Worm (Caenorhabditis elegans): Measurements from ENCODE around the gene Y39G8B.7.
A peak's percentile ranks its signal among the peaks of the same experiment; 100 is the strongest.
"Not testable (repeated sequence)": the region's sequence is repeated elsewhere in the genome, so short reads cannot be mapped to it uniquely, and the experiment has no call there.

Y39G8B.7 gene

ce11 chrII:14032705-14033104, 37.9 kb upstream of the Y39G8B.7 start:
- no peak for TF ChIP-seq rnt-1 (tag; optimal IDR thresholded peaks at IDR 0.05)
- no peak for TF ChIP-seq pag-3 (tag; optimal IDR thresholded peaks at IDR 0.05; ENCODE audit: borderline replicate concordance)
- no peak for TF ChIP-seq ahr-1 (tag; optimal IDR thresholded peaks at IDR 0.05)
- no peak for TF ChIP-seq hlh-8 (tag; optimal IDR thresholded peaks at IDR 0.05)
- TF ChIP-seq C08G9.2 (tag; optimal IDR thresholded peaks at IDR 0.05) = no peak
- no peak for TF ChIP-seq ceh-34 (tag; optimal IDR thresholded peaks at IDR 0.05)
- no peak for TF ChIP-seq K02D7.2 (tag; optimal IDR thresholded peaks at IDR 0.05)
- TF ChIP-seq ceh-30 (tag; optimal IDR thresholded peaks at IDR 0.05) = no peak
- no peak for TF ChIP-seq ets-4 (tag; optimal IDR thresholded peaks at IDR 0.05)
- TF ChIP-seq hlh-15 (tag; optimal IDR thresholded peaks at IDR 0.05) = no peak

DNA sequence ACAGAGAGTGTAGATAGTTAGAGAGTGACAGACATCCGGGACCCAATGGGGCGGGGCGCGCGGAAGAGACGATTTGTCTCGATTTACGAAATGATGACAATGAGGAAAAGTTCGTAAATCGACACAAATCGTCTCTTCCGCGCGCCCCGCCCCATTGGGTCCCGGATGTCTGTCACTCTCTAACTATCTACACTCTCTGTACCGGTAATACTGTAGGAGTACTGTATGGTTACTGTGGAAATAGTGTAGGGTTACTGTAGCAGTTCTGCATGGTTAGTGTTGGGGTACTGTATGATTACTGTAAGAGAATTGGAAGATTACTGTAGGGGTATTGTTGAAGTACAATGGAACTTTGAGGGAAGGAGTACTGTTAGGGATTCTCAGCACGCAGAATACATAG, 26.4 kb upstream of the Y39G8B.7 start, which contains the start of gene F01D5.10:
F01D5.10 (minus strand) TSS at position 101 of the 400 bp plus-strand sequence.
- not testable (repeated sequence) for TF ChIP-seq pros-1, lim-6, npax-4 (tag; optimal IDR thresholded peaks at IDR 0.05)

DNA sequence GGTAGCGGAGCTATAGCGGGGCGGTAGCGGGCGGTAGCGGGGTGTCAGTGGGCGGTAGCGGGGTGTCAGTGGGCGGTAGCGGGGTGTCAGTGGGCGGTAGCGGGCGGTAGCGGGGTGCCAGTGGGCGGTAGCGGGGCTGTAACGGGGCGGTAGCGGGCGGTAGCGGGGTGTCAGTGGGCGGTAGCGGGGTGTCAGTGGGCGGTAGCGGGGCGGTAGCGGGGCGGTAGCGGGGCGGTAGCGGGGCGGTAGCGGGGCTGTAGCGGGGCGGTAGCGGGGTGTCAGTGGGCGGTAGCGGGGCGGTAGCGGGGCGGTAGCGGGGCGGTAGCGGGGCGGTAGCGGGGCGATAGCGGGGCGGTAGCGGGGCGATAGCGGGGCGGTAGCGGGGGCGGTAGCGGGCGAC, 24.8 kb upstream of the Y39G8B.7 start:
- TF ChIP-seq ceh-45 (GFP tag; IDR thresholded peaks at IDR 0.05) (0 out of 2 replicates have a peak, but pooled peaks have one; percentile 11), pat-9 (tag; optimal IDR thresholded peaks at IDR 0.05) (peak; percentile 37), unc-3 (GFP tag; conservative IDR thresholded peaks at IDR 0.05) (0 out of 2 replicates have a peak, but pooled peaks have one; percentile 3)
- TF ChIP-seq unc-3 (tag; optimal IDR thresholded peaks at IDR 0.05) = not testable (repeated sequence)

ce11 chrII:14018887-14019286, 24.1 kb upstream of the Y39G8B.7 start:
- TF ChIP-seq F13H6.1 (tag; optimal IDR thresholded peaks at IDR 0.05) = no peak
- no peak for TF ChIP-seq T23F11.4 (GFP tag; optimal IDR thresholded peaks at IDR 0.05)
- no peak for TF ChIP-seq unc-3 (GFP tag; conservative IDR thresholded peaks at IDR 0.05)
- no peak for TF ChIP-seq unc-3 (tag; optimal IDR thresholded peaks at IDR 0.05)
- no peak for TF ChIP-seq K02D7.2 (tag; optimal IDR thresholded peaks at IDR 0.05)
- TF ChIP-seq ceh-48 (tag; optimal IDR thresholded peaks at IDR 0.05) = peak; percentile 9
- TF ChIP-seq sox-4 (tag; optimal IDR thresholded peaks at IDR 0.05) = no peak

ce11 chrII:14018192-14018591, 23.4 kb upstream of the Y39G8B.7 start:
- peak; percentile 7 for TF ChIP-seq elt-2 (tag; optimal IDR thresholded peaks at IDR 0.05)
- TF ChIP-seq nhr-11 (tag; optimal IDR thresholded peaks at IDR 0.05) = no peak
- no peak for TF ChIP-seq rnt-1 (tag; optimal IDR thresholded peaks at IDR 0.05)
- peak; percentile 9 for TF ChIP-seq nfya-1 (tag; optimal IDR thresholded peaks at IDR 0.05)
- TF ChIP-seq ama-1 (optimal IDR thresholded peaks at IDR 0.05) = peak; percentile 76
- TF ChIP-seq dve-1 (tag; optimal IDR thresholded peaks at IDR 0.05) = no peak

- TF ChIP-seq K09A11.1 (tag; optimal IDR thresholded peaks at IDR 0.05; ENCODE audit: insufficient read depth) (no peak), ztf-16 (tag; optimal IDR thresholded peaks at IDR 0.05) (no peak), eyg-1 (tag; optimal IDR thresholded peaks at IDR 0.05) (no peak), fax-1 (tag; optimal IDR thresholded peaks at IDR 0.05) (no peak), dve-1 (tag; optimal IDR thresholded peaks at IDR 0.05) (no peak), K02D7.2 (tag; optimal IDR thresholded peaks at IDR 0.05) (no peak), elt-2 (tag; optimal IDR thresholded peaks at IDR 0.05) (no peak), ttx-3 (tag; optimal IDR thresholded peaks at IDR 0.05) (no peak), gmeb-2 (tag; optimal IDR thresholded peaks at IDR 0.05) (no peak), ceh-48 (tag; optimal IDR thresholded peaks at IDR 0.05) (no peak), hlh-8 (tag; optimal IDR thresholded peaks at IDR 0.05) (no peak), ceh-2 (tag; optimal IDR thresholded peaks at IDR 0.05) (no peak), pat-9 (tag; optimal IDR thresholded peaks at IDR 0.05) (no peak), ets-4 (tag; optimal IDR thresholded peaks at IDR 0.05) (no peak), ceh-18 (tag; optimal IDR thresholded peaks at IDR 0.05) (no peak), lin-11 (tag; optimal IDR thresholded peaks at IDR 0.05) (no peak), hlh-6 (tag; optimal IDR thresholded peaks at IDR 0.05) (no peak), syd-9 (tag; optimal IDR thresholded peaks at IDR 0.05) (no peak), pha-4 (tag; optimal IDR thresholded peaks at IDR 0.05) (no peak), lim-6 (tag; optimal IDR thresholded peaks at IDR 0.05) (no peak)
Measured at ce11 chrII:14016865-14017264, 22.0 kb upstream of the Y39G8B.7 start, which contains the start of gene cyp-37A1. Gene cyp-37A1 (minus strand): TSS chrII:14016965.
